Worm (Caenorhabditis elegans) whole organism, mixed stage, embryonic: Measurements from ENCODE around the gene vps-53.

ENCODE experiments used
- elt-3 ChIP-seq: fragments of 150-350 bp; optimal IDR thresholded peaks from 2 replicates; lab custom pipeline; 2014; ENCODE audit warnings: missing biosample characterization, missing genetic modification characterization
- pha-4 ChIP-seq: fragments of 150-350 bp; optimal IDR thresholded peaks from 2 replicates; lab custom pipeline; 2018; ENCODE audit warnings: missing biosample characterization, missing genetic modification reagents, missing genetic modification characterization

DNA sequence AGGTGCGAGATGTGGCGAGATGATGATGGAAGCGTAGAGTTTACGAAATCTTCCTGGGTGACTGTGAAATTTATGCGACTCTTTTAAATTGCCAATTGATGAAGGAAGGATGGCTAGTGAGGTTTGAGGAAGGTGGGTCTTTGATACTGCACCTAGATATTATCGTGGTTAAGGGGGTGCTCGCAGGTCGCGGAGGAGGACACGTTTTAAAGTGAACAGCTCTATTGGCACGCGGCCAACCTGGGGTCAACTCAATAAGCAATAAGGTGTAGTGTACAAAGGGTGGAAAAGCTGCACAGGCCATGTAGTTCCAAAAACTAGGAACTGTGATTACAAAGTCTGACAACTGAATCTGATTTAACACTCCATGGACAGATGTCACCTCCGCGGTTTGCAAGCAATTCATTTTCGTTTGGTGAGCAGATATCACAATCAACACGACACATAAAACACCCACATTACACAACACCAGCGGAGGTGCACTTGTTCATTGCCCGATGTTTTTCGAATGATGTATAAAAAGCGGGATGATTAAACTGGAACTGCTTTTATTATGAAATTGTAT is 11.9 kb downstream of the vps-53 start:
- TF ChIP-seq pha-4 (tag; lab: Kevin White, UChicago) (no peak), elt-3 (no peak)
